Fruit fly (Drosophila melanogaster): Measurements from ENCODE around the gene CSN1a.
A peak's percentile ranks its signal among the peaks of the same experiment; 100 is the strongest.
"Not testable (repeated sequence)": the region's sequence is repeated elsewhere in the genome, so short reads cannot be mapped to it uniquely, and the experiment has no call there.

Gene CSN1a

DNA sequence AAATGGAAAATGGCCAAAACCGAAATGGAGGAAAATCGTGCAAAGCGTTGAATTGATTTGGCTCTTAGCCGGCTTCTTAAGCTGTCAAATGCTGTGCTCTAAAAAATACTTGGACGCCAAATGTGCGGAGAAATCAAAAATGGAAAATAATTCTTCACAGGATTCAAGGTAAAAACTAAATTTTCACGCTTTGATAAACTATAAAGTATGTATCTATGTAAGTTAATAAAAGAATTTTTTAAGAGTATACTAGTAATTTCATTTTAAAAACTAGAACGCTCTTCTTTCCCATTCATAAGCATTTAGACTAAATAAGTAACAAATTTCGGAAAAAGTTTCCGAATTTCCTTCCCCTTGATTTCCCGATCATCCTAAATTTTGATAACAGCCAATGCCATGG is at the start of gene CSN1a:
Gene CSN1a (plus strand): TSS at position 301 of the 400 bp plus-strand sequence.
- TF ChIP-seq CG12299 (tag; optimal IDR thresholded peaks at IDR 0.05): no peak
- TF ChIP-seq CG4730 (GFP tag; IDR thresholded peaks at IDR 0.05): no peak
- no peak for TF ChIP-seq Hmr (GFP tag; optimal IDR thresholded peaks at IDR 0.05)
- no peak for TF ChIP-seq ranshi (GFP tag; IDR thresholded peaks at IDR 0.05)
- no peak for TF ChIP-seq CG33213 (GFP tag; optimal IDR thresholded peaks at IDR 0.05)
- TF ChIP-seq gem (tag; optimal IDR thresholded peaks at IDR 0.05): no peak

DNA sequence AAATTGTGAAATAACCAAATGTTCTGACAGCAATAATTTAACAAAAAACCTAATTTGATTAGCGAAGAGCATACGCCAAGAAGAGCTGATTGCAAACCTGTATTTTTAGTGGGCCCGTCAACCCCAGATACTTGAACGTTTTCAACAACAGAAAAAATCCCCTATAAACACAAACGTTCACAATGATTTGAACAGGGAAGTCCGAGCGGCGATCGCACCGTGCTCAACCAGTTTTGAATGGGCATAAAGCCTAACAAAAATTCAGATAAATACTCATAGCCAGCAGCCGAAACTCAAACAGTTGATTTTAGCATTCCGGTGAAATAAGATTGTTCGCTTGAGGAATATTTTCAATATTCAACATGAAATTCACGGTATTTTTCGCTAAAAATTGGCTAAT is 49.1 kb upstream of the CSN1a start, which contains the start of gene CG34165:
Gene CG34165 (plus strand): TSS at position 284 of the 400 bp plus-strand sequence.
- TF ChIP-seq phol (tag; optimal IDR thresholded peaks at IDR 0.05): no peak
- TF ChIP-seq CG12236 (GFP tag; optimal IDR thresholded peaks at IDR 0.05): no peak
- TF ChIP-seq CG12155 (GFP tag; optimal IDR thresholded peaks at IDR 0.05): no peak
- TF ChIP-seq eve (GFP tag; optimal IDR thresholded peaks at IDR 0.05): peak in 1 of 2 experiments; percentile 17
- TF ChIP-seq CG6791 (GFP tag; IDR thresholded peaks at IDR 0.05; ENCODE audit: partially characterized antibody): no peak
- peak; percentile 46 for TF ChIP-seq abd-A (tag; optimal IDR thresholded peaks at IDR 0.05)
- TF ChIP-seq Med (GFP tag): peak; percentile 34
- no peak for TF ChIP-seq CG3838 (GFP tag; optimal IDR thresholded peaks at IDR 0.05)
- TF ChIP-seq chinmo (GFP tag; IDR thresholded peaks at IDR 0.05; ENCODE audit: partially characterized antibody): 0 out of 4 replicates have a peak, but pooled peaks have one; percentile 54
- peak; percentile 35 for TF ChIP-seq CG13894 (tag; optimal IDR thresholded peaks at IDR 0.05)
- TF ChIP-seq Awh (GFP tag; IDR thresholded peaks at IDR 0.05): peak; percentile 64; the same call in 1 of the 2 replicates
- TF ChIP-seq CG12769 (tag; optimal IDR thresholded peaks at IDR 0.05): peak; percentile 32
- TF ChIP-seq CG11093 (GFP tag; IDR thresholded peaks at IDR 0.05): no peak
- no peak for TF ChIP-seq CG2678 (tag; optimal IDR thresholded peaks at IDR 0.05)

DNA sequence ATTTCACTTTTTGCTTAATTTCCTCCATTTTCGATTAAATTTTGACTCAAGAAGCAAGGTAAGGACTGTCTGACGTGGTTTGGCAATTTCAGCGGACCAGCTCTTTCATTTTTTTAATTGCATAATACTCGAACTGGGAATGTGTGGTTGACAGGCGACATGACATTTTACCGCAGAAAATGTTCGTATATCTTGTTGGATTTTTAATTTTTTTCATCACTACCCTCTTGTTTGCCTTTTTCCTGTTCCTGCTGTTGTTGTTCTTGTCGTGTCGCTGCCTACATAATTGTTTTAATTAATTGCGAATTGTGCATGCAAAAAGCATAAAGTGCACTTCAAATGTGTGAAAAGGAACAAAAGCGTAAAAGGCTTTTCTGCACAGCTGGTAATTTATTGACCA is 32.5 kb upstream of the CSN1a start, which contains the start of gene CG42685:
Gene CG42685 (minus strand): TSS at position 101 of the 400 bp plus-strand sequence.
- TF ChIP-seq Atf-2 (GFP tag; optimal IDR thresholded peaks at IDR 0.05) (no peak), D19B (GFP tag; optimal IDR thresholded peaks at IDR 0.05) (no peak), Max (GFP tag; optimal IDR thresholded peaks at IDR 0.05) (no peak), exex (tag; optimal IDR thresholded peaks at IDR 0.05) (no peak), esg (GFP tag; conservative IDR thresholded peaks at IDR 0.05) (no peak), fd3F (GFP tag; optimal IDR thresholded peaks at IDR 0.05) (no peak), CG12659 (GFP tag; optimal IDR thresholded peaks at IDR 0.05) (no peak), hbn (GFP tag; IDR thresholded peaks at IDR 0.05; ENCODE audit: partially characterized antibody) (no peak), CG3163 (GFP tag; optimal IDR thresholded peaks at IDR 0.05) (no peak), CG12155 (GFP tag; optimal IDR thresholded peaks at IDR 0.05) (no peak), CG11085 (GFP tag; IDR thresholded peaks at IDR 0.05) (no peak), lov (optimal IDR thresholded peaks at IDR 0.05) (no peak), lov (GFP tag; IDR thresholded peaks at IDR 0.05) (no peak), CG31441 (GFP tag; IDR thresholded peaks at IDR 0.05) (no peak), CG8359 (GFP tag; optimal IDR thresholded peaks at IDR 0.05; ENCODE audit: borderline replicate concordance) (no peak), Atf6 (GFP tag; IDR thresholded peaks at IDR 0.05) (no peak), Gug (GFP tag; IDR thresholded peaks at IDR 0.05) (no peak)

DNA sequence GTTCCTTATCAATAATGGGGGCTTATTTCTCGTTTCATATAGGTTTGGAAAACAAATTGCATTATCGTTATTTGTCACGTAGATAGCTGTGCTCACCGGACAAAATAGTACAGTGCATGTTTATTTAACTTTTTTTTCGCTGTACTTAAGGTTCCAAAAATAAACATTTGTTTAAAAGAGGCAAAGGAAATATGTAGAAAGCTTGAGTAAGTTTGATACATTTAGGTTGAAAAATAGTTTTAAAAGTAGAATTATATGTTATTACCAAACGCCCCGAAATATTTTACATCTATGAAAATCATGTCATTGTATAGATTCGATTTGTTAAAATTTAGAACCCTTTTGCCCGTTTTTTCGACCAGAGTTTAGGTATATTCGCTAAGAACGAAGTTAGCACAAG is 27.0 kb upstream of the CSN1a start, which contains the start of gene CG31835:
Gene CG31835 (plus strand): TSS at position 301 of the 400 bp plus-strand sequence.
- TF ChIP-seq bbx (GFP tag; IDR thresholded peaks at IDR 0.05; ENCODE audit: partially characterized antibody); CG3163 (GFP tag; optimal IDR thresholded peaks at IDR 0.05); MTF-1 (GFP tag; optimal IDR thresholded peaks at IDR 0.05; ENCODE audit: borderline replicate concordance): not testable (repeated sequence)
